Worm (Caenorhabditis elegans) whole organism, L1 larva: ENCODE results near the gene mpz-3.

Experiments used
- C04F5.9 ChIP-seq: sonication (generic microtip); optimal IDR thresholded peaks from 2 replicates; lab custom pipeline; 2016; ENCODE audit warnings: missing genetic modification characterization, missing compliant biosample characterization
- C34B4.2 ChIP-seq: sonication (generic microtip); optimal IDR thresholded peaks from 2 replicates; lab custom pipeline; 2017; ENCODE audit warnings: mild to moderate bottlenecking, missing genetic modification characterization, missing compliant biosample characterization
- aha-1 ChIP-seq: fragments of 150-350 bp; optimal IDR thresholded peaks from 2 replicates; lab custom pipeline; 2014; ENCODE audit warnings: missing biosample characterization, missing genetic modification characterization
- alr-1 ChIP-seq: fragments of 200-800 bp; sonication (Bioruptor generic); optimal IDR thresholded peaks from 2 replicates; lab custom pipeline; 2018; ENCODE audit warnings: borderline replicate concordance, mild to moderate bottlenecking, missing genetic modification characterization, missing compliant biosample characterization
- ceh-63 ChIP-seq: fragments of 200-800 bp; sonication (Bioruptor generic); optimal IDR thresholded peaks from 2 replicates; lab custom pipeline; 2018; ENCODE audit warnings: mild to moderate bottlenecking, missing genetic modification characterization, missing compliant biosample characterization
- ces-1 ChIP-seq: fragments of 150-350 bp; optimal IDR thresholded peaks from 2 replicates; lab custom pipeline; 2014; ENCODE audit warnings: missing biosample characterization, missing genetic modification reagents, missing genetic modification characterization
- dpl-1 ChIP-seq, 3 experiments: fragments of 150-350 bp in 2 of 3; sonication (generic microtip) in 1 of 3; optimal IDR thresholded peaks; 2 replicates each; lab custom pipeline; 2014 to 2017; ENCODE audit warnings: missing biosample characterization in 3 of 3, missing genetic modification characterization in 3 of 3, missing genetic modification reagents in 3 of 3
- dsc-1 ChIP-seq: sonication (generic microtip); optimal IDR thresholded peaks from 2 replicates; lab custom pipeline; 2016; ENCODE audit warnings: mild to moderate bottlenecking, missing genetic modification characterization, missing compliant biosample characterization
- efl-3 ChIP-seq: fragments of 200-800 bp; sonication (Bioruptor generic); optimal IDR thresholded peaks from 2 replicates; lab custom pipeline; 2018; ENCODE audit warnings: mild to moderate bottlenecking, missing genetic modification characterization, missing compliant biosample characterization
- egl-27 ChIP-seq, 2 experiments: fragments of 150-350 bp in 1 of 2; sonication (generic microtip); optimal IDR thresholded peaks; 3 replicates each; lab custom pipeline; 2017 to 2018; ENCODE audit warnings: missing biosample characterization in 2 of 2, missing genetic modification characterization in 2 of 2, missing genetic modification reagents in 2 of 2
- elt-2 ChIP-seq: sonication (generic microtip); optimal IDR thresholded peaks from 2 replicates; lab custom pipeline; 2016; ENCODE audit warnings: missing genetic modification characterization, mild to moderate bottlenecking, inconsistent platforms, missing compliant biosample characterization, missing genetic modification reagents
- ets-5 ChIP-seq: fragments of 200-800 bp; sonication (Bioruptor generic); IDR thresholded peaks from 2 replicates; pipeline ENCODE4 v1.3.6; 2022; ENCODE audit warnings: missing genetic modification characterization, missing compliant biosample characterization
- fos-1 ChIP-seq: fragments of 150-350 bp; optimal IDR thresholded peaks from 2 replicates; lab custom pipeline; 2014; ENCODE audit warnings: missing biosample characterization, missing genetic modification characterization
- grh-1 ChIP-seq: fragments of 200-800 bp; sonication (Bioruptor generic); IDR thresholded peaks from 2 replicates; pipeline ENCODE4 v1.3.6; 2022; ENCODE audit warnings: missing genetic modification reagents, missing genetic modification characterization, missing compliant biosample characterization
- hlh-17 ChIP-seq: fragments of 200-800 bp; sonication (Bioruptor generic); optimal IDR thresholded peaks from 2 replicates; lab custom pipeline; 2018; ENCODE audit warnings: missing genetic modification characterization, mild to moderate bottlenecking, missing compliant biosample characterization, moderate library complexity, borderline replicate concordance
- hlh-4 ChIP-seq: sonication (generic microtip); optimal IDR thresholded peaks from 2 replicates; lab custom pipeline; 2016; ENCODE audit warnings: mild to moderate bottlenecking, missing genetic modification characterization, missing compliant biosample characterization
- hpl-2 ChIP-seq: fragments of 150-350 bp; optimal IDR thresholded peaks from 2 replicates; lab custom pipeline; 2014; ENCODE audit warnings: missing biosample characterization, missing genetic modification reagents, missing genetic modification characterization
- irx-1 ChIP-seq: sonication (generic microtip); optimal IDR thresholded peaks from 2 replicates; lab custom pipeline; 2016; ENCODE audit warnings: missing genetic modification characterization, missing compliant biosample characterization
- isw-1 ChIP-seq: fragments of 200-800 bp; sonication (Bioruptor generic); IDR thresholded peaks from 2 replicates; pipeline ENCODE4 v1.3.6; 2022; ENCODE audit warnings: missing genetic modification characterization, missing compliant biosample characterization
- lin-14 ChIP-seq: fragments of 200-800 bp; sonication (Bioruptor generic); optimal IDR thresholded peaks from 2 replicates; lab custom pipeline; 2018; ENCODE audit warnings: mild to moderate bottlenecking, missing genetic modification characterization, moderate library complexity, missing compliant biosample characterization
- lin-35 ChIP-seq, 2 experiments: fragments of 150-350 bp; optimal IDR thresholded peaks; 2 replicates each; lab custom pipeline; 2014; ENCODE audit warnings: missing biosample characterization in 2 of 2, missing genetic modification characterization in 2 of 2, missing genetic modification reagents in 2 of 2
- lin-39 ChIP-seq: fragments of 150-350 bp; optimal IDR thresholded peaks from 2 replicates; lab custom pipeline; 2014; ENCODE audit warnings: missing biosample characterization, missing genetic modification reagents, missing genetic modification characterization
- lir-3 ChIP-seq: sonication (generic microtip); optimal IDR thresholded peaks from 2 replicates; lab custom pipeline; 2016; ENCODE audit warnings: mild to moderate bottlenecking, missing genetic modification characterization, moderate library complexity, missing compliant biosample characterization; ENCODE audit not compliant: poor library complexity
- lsy-2 ChIP-seq, 2 experiments: fragments of 150-350 bp; optimal IDR thresholded peaks; 2 replicates each; lab custom pipeline; 2014; ENCODE audit warnings: missing biosample characterization in 2 of 2, missing genetic modification characterization in 2 of 2
- mab-9 ChIP-seq: fragments of 200-800 bp; sonication (Bioruptor generic); IDR thresholded peaks from 2 replicates; pipeline ENCODE4 v1.3.6; 2022; ENCODE audit warnings: missing genetic modification reagents, missing genetic modification characterization, missing compliant biosample characterization
- mef-2 ChIP-seq: fragments of 150-350 bp; optimal IDR thresholded peaks from 2 replicates; lab custom pipeline; 2014; ENCODE audit warnings: missing biosample characterization, missing genetic modification characterization
- mep-1 ChIP-seq: fragments of 150-350 bp; optimal IDR thresholded peaks from 2 replicates; lab custom pipeline; 2014; ENCODE audit warnings: missing biosample characterization, missing genetic modification characterization
- nhr-12 ChIP-seq: sonication (generic microtip); optimal IDR thresholded peaks from 2 replicates; lab custom pipeline; 2017; ENCODE audit warnings: missing biosample characterization, missing genetic modification characterization
- nhr-19 ChIP-seq: fragments of 200-800 bp; sonication (Bioruptor generic); conservative IDR thresholded peaks from 2 replicates; pipeline ENCODE4 v1.3.6; 2022; ENCODE audit warnings: missing genetic modification characterization, missing compliant biosample characterization
- nhr-237 ChIP-seq: fragments of 150-350 bp; optimal IDR thresholded peaks from 2 replicates; lab custom pipeline; 2014; ENCODE audit warnings: missing biosample characterization, missing genetic modification characterization
- nhr-28 ChIP-seq: fragments of 150-350 bp; optimal IDR thresholded peaks from 2 replicates; lab custom pipeline; 2014; ENCODE audit warnings: missing biosample characterization, missing genetic modification characterization
- nhr-71 ChIP-seq: sonication (generic microtip); optimal IDR thresholded peaks from 2 replicates; lab custom pipeline; 2016; ENCODE audit warnings: mild to moderate bottlenecking, missing genetic modification characterization, moderate library complexity, missing compliant biosample characterization
- nhr-84 ChIP-seq: sonication (generic microtip); optimal IDR thresholded peaks from 2 replicates; lab custom pipeline; 2017; ENCODE audit warnings: missing biosample characterization, missing genetic modification characterization
- nhr-85 ChIP-seq: sonication (generic microtip); peaks from one replicate; lab custom pipeline; 2016; ENCODE audit warnings: missing genetic modification characterization, inconsistent platforms, missing compliant biosample characterization
- nhr-90 ChIP-seq: sonication (generic microtip); optimal IDR thresholded peaks from 2 replicates; lab custom pipeline; 2016; ENCODE audit warnings: mild to moderate bottlenecking, missing genetic modification characterization, missing compliant biosample characterization; ENCODE audit not compliant: poor library complexity
- pax-3 ChIP-seq: fragments of 200-800 bp; sonication (Bioruptor generic); optimal IDR thresholded peaks from 2 replicates; lab custom pipeline; 2018; ENCODE audit warnings: mild to moderate bottlenecking, missing genetic modification characterization, moderate library complexity, missing compliant biosample characterization
- pqm-1 ChIP-seq: sonication (generic microtip); optimal IDR thresholded peaks from 3 replicates; lab custom pipeline; 2017; ENCODE audit warnings: missing biosample characterization, missing genetic modification characterization
- rnt-1 ChIP-seq: sonication (generic microtip); optimal IDR thresholded peaks from 2 replicates; lab custom pipeline; 2016; ENCODE audit warnings: mild to moderate bottlenecking, missing genetic modification characterization, moderate library complexity, missing compliant biosample characterization
- skn-1 ChIP-seq: fragments of 150-350 bp; optimal IDR thresholded peaks from 2 replicates; lab custom pipeline; 2014; ENCODE audit warnings: missing biosample characterization, missing genetic modification characterization
- snpc-4 ChIP-seq: fragments of 150-350 bp; optimal IDR thresholded peaks from 2 replicates; lab custom pipeline; 2014; ENCODE audit warnings: missing biosample characterization, missing genetic modification characterization
- snu-23 ChIP-seq: sonication (generic microtip); optimal IDR thresholded peaks from 2 replicates; lab custom pipeline; 2016; ENCODE audit warnings: missing genetic modification characterization, missing compliant biosample characterization
- sox-4 ChIP-seq: sonication (generic microtip); optimal IDR thresholded peaks from 2 replicates; lab custom pipeline; 2016; ENCODE audit warnings: missing genetic modification characterization, missing compliant biosample characterization
- sptf-1 ChIP-seq: fragments of 150-350 bp; optimal IDR thresholded peaks from 2 replicates; lab custom pipeline; 2014; ENCODE audit warnings: missing biosample characterization, missing genetic modification characterization
- sup-37 ChIP-seq: fragments of 200-800 bp; sonication (Bioruptor generic); optimal IDR thresholded peaks from 2 replicates; lab custom pipeline; 2018; ENCODE audit warnings: mild to moderate bottlenecking, missing genetic modification characterization, missing compliant biosample characterization
- swsn-7 ChIP-seq: sonication (generic microtip); optimal IDR thresholded peaks from 2 replicates; lab custom pipeline; 2016; ENCODE audit warnings: missing genetic modification characterization, missing compliant biosample characterization
- tlp-1 ChIP-seq: fragments of 150-350 bp; optimal IDR thresholded peaks from 2 replicates; lab custom pipeline; 2014; ENCODE audit warnings: missing biosample characterization, missing genetic modification characterization
- unc-130 ChIP-seq: fragments of 150-350 bp; optimal IDR thresholded peaks from 2 replicates; lab custom pipeline; 2017; ENCODE audit warnings: missing biosample characterization, missing genetic modification characterization, inconsistent platforms
- unc-30 ChIP-seq: sonication (generic microtip); optimal IDR thresholded peaks from 2 replicates; lab custom pipeline; 2017; ENCODE audit warnings: missing biosample characterization, missing genetic modification characterization
- unc-62 ChIP-seq: fragments of 150-350 bp; optimal IDR thresholded peaks from 2 replicates; lab custom pipeline; 2014; ENCODE audit warnings: missing biosample characterization, missing genetic modification reagents, missing genetic modification characterization
- unc-86 ChIP-seq: sonication (generic microtip); optimal IDR thresholded peaks from 2 replicates; lab custom pipeline; 2016; ENCODE audit warnings: missing genetic modification characterization, missing compliant biosample characterization
- xbp-1 ChIP-seq: sonication (generic microtip); optimal IDR thresholded peaks from 2 replicates; lab custom pipeline; 2016; ENCODE audit warnings: missing genetic modification characterization, missing compliant biosample characterization
- zag-1 ChIP-seq: fragments of 150-350 bp; optimal IDR thresholded peaks from 2 replicates; lab custom pipeline; 2014; ENCODE audit warnings: missing biosample characterization, missing genetic modification characterization
- ztf-11 ChIP-seq, 2 experiments: sonication (generic microtip); optimal IDR thresholded peaks; 2 replicates each; lab custom pipeline; 2016 to 2017; ENCODE audit warnings: missing genetic modification characterization in 2 of 2, missing biosample characterization in 1 of 2, missing compliant biosample characterization in 1 of 2

The mpz-3 gene

ce11 chrII:6535957-6536424 is 29.2 kb downstream of the mpz-3 start, which contains the start of gene utp-20 (continued):
- TF ChIP-seq nhr-85 (peak; percentile 65), aha-1 (no peak), lin-39 (peak; percentile 2), sup-37 (no peak), mef-2 (tag; lab: Kevin White, UChicago) (no peak), hlh-17 (GFP tag; lab: Kevin White, UChicago) (no peak), lir-3 (tag; lab: Kevin White, UChicago) (no peak), ceh-63 (GFP tag; lab: Kevin White, UChicago) (no peak), snpc-4 (tag; lab: Kevin White, UChicago) (no peak), tlp-1 (tag; lab: Kevin White, UChicago) (no peak), lin-35 (GFP tag; optimal IDR thresholded peaks at IDR 0.05; lab: Kevin White, UChicago) (peak; percentile 90 to 97), skn-1 (tag; lab: Kevin White, UChicago) (peak; percentile 59), fos-1 (no peak), nhr-71 (tag; lab: Kevin White, UChicago) (peak; percentile 66), xbp-1 (tag; lab: Kevin White, UChicago) (peak; percentile 56), ets-5 (GFP tag; lab: Robert Waterston, UW) (no peak), hlh-4 (tag; lab: Kevin White, UChicago) (no peak), irx-1 (tag; lab: Kevin White, UChicago) (no peak), ztf-11 (tag; optimal IDR thresholded peaks at IDR 0.05; lab: Kevin White, UChicago) (no peak), pqm-1 (tag; lab: Kevin White, UChicago) (no peak), sox-4 (no peak), efl-3 (GFP tag; lab: Kevin White, UChicago) (no peak), sptf-1 (no peak), nhr-90 (peak; percentile 55), C04F5.9 (tag; lab: Kevin White, UChicago) (no peak), alr-1 (tag; lab: Kevin White, UChicago) (no peak), elt-2 (peak; percentile 5), unc-30 (tag; lab: Kevin White, UChicago) (no peak), ces-1 (peak; percentile 48), rnt-1 (peak; percentile 52), lsy-2 (tag; optimal IDR thresholded peaks at IDR 0.05; lab: Kevin White, UChicago) (peak; percentile 69 to 82), nhr-12 (no peak), mab-9 (GFP tag; lab: Robert Waterston, UW) (no peak), dsc-1 (no peak), isw-1 (no peak; the same call in 1 of the 2 replicates), nhr-28 (tag; lab: Kevin White, UChicago) (no peak), snu-23 (GFP tag; lab: Kevin White, UChicago) (peak; percentile 67), dpl-1 (GFP tag; optimal IDR thresholded peaks at IDR 0.05; lab: Kevin White, UChicago) (peak; percentile 83 to 93 (median 92)), C34B4.2 (tag; lab: Kevin White, UChicago) (no peak), unc-130 (tag; lab: Kevin White, UChicago) (peak; percentile 19), nhr-237 (no peak), unc-62 (GFP tag; lab: Kevin White, UChicago) (no peak), nhr-84 (tag; lab: Kevin White, UChicago) (no peak), lin-14 (GFP tag; lab: Kevin White, UChicago) (peak; percentile 60), unc-86 (tag; lab: Kevin White, UChicago) (no peak), mep-1 (tag; lab: Kevin White, UChicago) (peak; percentile 62), egl-27 (tag; optimal IDR thresholded peaks at IDR 0.05; lab: Kevin White, UChicago) (no peak), nhr-19 (GFP tag; lab: Robert Waterston, UW) (no peak; the same call in 1 of the 2 replicates), pax-3 (tag; lab: Kevin White, UChicago) (no peak), hpl-2 (GFP tag; lab: Kevin White, UChicago) (no peak), grh-1 (GFP tag; lab: Robert Waterston, UW) (no peak), swsn-7 (tag; lab: Kevin White, UChicago) (peak; percentile 50), zag-1 (tag; lab: Kevin White, UChicago) (no peak)
